Fruit fly (Drosophila melanogaster): ENCODE data around the gene CG14265.

DNA sequence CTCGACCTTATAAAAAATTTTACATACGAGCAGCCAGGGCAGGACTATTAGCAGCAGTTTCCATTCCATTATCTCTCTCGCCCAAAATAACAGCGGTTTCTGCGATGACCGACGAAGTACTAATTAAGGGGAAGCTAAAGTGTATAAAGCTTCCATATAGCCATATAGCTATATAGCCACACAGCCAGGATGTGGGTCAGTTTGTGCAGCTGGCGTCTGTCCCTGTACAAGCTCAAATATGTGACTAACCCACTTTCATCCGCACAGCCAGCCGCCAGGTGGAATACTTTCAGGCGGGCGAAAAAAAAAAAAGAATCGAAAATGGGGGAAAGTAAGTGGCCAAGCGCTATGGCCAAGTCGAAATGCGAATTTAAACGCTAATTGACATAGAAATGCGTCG lies 7.6 kb upstream of the CG14265 start, which contains the start of gene ng4:
- no peak for TF ChIP-seq tj (GFP tag; optimal IDR thresholded peaks at IDR 0.05)
- no peak for TF ChIP-seq cnc (optimal IDR thresholded peaks at IDR 0.05)
- TF ChIP-seq kay (GFP tag; ENCODE audit: borderline replicate concordance), result no peak
- TF ChIP-seq CG7101 (tag; optimal IDR thresholded peaks at IDR 0.05), result no peak
- TF ChIP-seq CG11617 (GFP tag; optimal IDR thresholded peaks at IDR 0.05), result no peak
- no peak for TF ChIP-seq bab1 (GFP tag; optimal IDR thresholded peaks at IDR 0.05)
- TF ChIP-seq CG7045 (GFP tag; optimal IDR thresholded peaks at IDR 0.05), result no peak
- TF ChIP-seq CG14711 (tag; optimal IDR thresholded peaks at IDR 0.05), result no peak
- no peak for TF ChIP-seq CG1620 (GFP tag; optimal IDR thresholded peaks at IDR 0.05)
- TF ChIP-seq pad (GFP tag; optimal IDR thresholded peaks at IDR 0.05), result no peak
- no peak for TF ChIP-seq cic (GFP tag; optimal IDR thresholded peaks at IDR 0.05)
- TF ChIP-seq CG33017 (tag; optimal IDR thresholded peaks at IDR 0.05), result no peak
- no peak for TF ChIP-seq ovo (GFP tag; optimal IDR thresholded peaks at IDR 0.05)
- TF ChIP-seq CG5204 (GFP tag; optimal IDR thresholded peaks at IDR 0.05), result no peak
